Worm (Caenorhabditis elegans): ENCODE measurements around the gene F54H5.14.

DNA sequence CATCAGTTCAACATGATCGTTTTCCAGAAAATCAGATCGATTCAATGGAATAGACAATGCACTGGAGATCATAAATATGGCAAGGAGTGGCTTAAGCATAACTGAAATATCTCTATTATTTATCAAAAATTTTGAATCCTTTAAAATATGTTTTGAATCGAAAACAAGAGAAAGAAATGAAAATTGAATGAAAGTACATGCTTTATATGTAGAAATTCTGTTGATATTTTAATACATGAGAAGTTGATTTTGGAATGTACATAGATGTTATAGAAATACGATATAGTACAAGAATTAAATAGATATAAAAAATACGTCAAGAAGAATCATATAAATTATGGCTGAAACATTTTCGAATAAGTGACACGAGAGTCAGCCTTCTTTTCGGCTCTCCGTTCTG lies 33.0 kb downstream of the F54H5.14 start, which contains the start of gene C56C10.9:
- TF ChIP-seq tbx-2 (tag; optimal IDR thresholded peaks at IDR 0.05) (no peak), lin-39 (tag; optimal IDR thresholded peaks at IDR 0.05) (no peak), zag-1 (tag; optimal IDR thresholded peaks at IDR 0.05) (no peak), pqm-1 (tag; optimal IDR thresholded peaks at IDR 0.05) (no peak), jun-1 (tag; optimal IDR thresholded peaks at IDR 0.05) (no peak), sea-2 (GFP tag; optimal IDR thresholded peaks at IDR 0.05) (no peak), egl-27 (tag; optimal IDR thresholded peaks at IDR 0.05) (no peak), ztf-4 (tag; optimal IDR thresholded peaks at IDR 0.05) (no peak), nhr-77 (tag; optimal IDR thresholded peaks at IDR 0.05) (no peak), R02D3.7 (tag; optimal IDR thresholded peaks at IDR 0.05) (no peak), lsy-12 (tag; optimal IDR thresholded peaks at IDR 0.05) (no peak), ceh-82 (tag; optimal IDR thresholded peaks at IDR 0.05) (no peak), skn-1 (tag; optimal IDR thresholded peaks at IDR 0.05) (no peak), nhr-237 (tag; optimal IDR thresholded peaks at IDR 0.05) (no peak)

All from whole organism, L3 larva.